Fruit fly (Drosophila melanogaster): ENCODE data around the gene CG6654.

The CG6654 gene

dm6 chr3R:15213362-15213989 is at the start of gene CG6654, which contains the start of gene CG4210:
Gene CG6654 (minus strand): TSS chr3R:15213658.
Gene CG4210 (plus strand): TSS chr3R:15213974.
- TF ChIP-seq CG1620 (GFP tag; optimal IDR thresholded peaks at IDR 0.05) (no peak), kay (GFP tag; ENCODE audit: borderline replicate concordance) (no peak), tj (GFP tag; optimal IDR thresholded peaks at IDR 0.05) (no peak), ovo (GFP tag; optimal IDR thresholded peaks at IDR 0.05) (no peak), CG7045 (GFP tag; optimal IDR thresholded peaks at IDR 0.05) (no peak), CG12768 (GFP tag; optimal IDR thresholded peaks at IDR 0.05) (no peak), CG5204 (GFP tag; optimal IDR thresholded peaks at IDR 0.05) (no peak), CG7101 (tag; optimal IDR thresholded peaks at IDR 0.05) (peak; percentile 9), Crg-1 (GFP tag; optimal IDR thresholded peaks at IDR 0.05) (no peak), cnc (optimal IDR thresholded peaks at IDR 0.05) (no peak), Clk (GFP tag; optimal IDR thresholded peaks at IDR 0.05) (no peak), pad (GFP tag; optimal IDR thresholded peaks at IDR 0.05) (peak; percentile 15), toe (GFP tag; optimal IDR thresholded peaks at IDR 0.05) (peak; percentile 5), cic (GFP tag; optimal IDR thresholded peaks at IDR 0.05) (no peak), Hr96 (GFP tag; optimal IDR thresholded peaks at IDR 0.05) (no peak), CG14711 (tag; optimal IDR thresholded peaks at IDR 0.05) (peak; percentile 28), bab1 (GFP tag; optimal IDR thresholded peaks at IDR 0.05) (peak; percentile 9), CG33017 (tag; optimal IDR thresholded peaks at IDR 0.05) (no peak), Mnt (GFP tag; optimal IDR thresholded peaks at IDR 0.05) (no peak), CG11617 (GFP tag; optimal IDR thresholded peaks at IDR 0.05) (peak; percentile 29)

dm6 chr3R:15250454-15250853 is 37.0 kb upstream of the CG6654 start:
- TF ChIP-seq ovo (GFP tag; optimal IDR thresholded peaks at IDR 0.05) = no peak
- TF ChIP-seq CG7101 (tag; optimal IDR thresholded peaks at IDR 0.05) = peak; percentile 69
- peak; percentile 83 for TF ChIP-seq pad (GFP tag; optimal IDR thresholded peaks at IDR 0.05)
- peak; percentile 63 for TF ChIP-seq CG5204 (GFP tag; optimal IDR thresholded peaks at IDR 0.05)
- peak; percentile 58 for TF ChIP-seq CG11617 (GFP tag; optimal IDR thresholded peaks at IDR 0.05)
- peak; percentile 88 for TF ChIP-seq CG33017 (tag; optimal IDR thresholded peaks at IDR 0.05)
- peak; percentile 51 for TF ChIP-seq CG12768 (GFP tag; optimal IDR thresholded peaks at IDR 0.05)
- TF ChIP-seq tj (GFP tag; optimal IDR thresholded peaks at IDR 0.05) = peak; percentile 19
- peak; percentile 24 for TF ChIP-seq cic (GFP tag; optimal IDR thresholded peaks at IDR 0.05)
- TF ChIP-seq Clk (GFP tag; optimal IDR thresholded peaks at IDR 0.05) = peak; percentile 39
- peak; percentile 47 for TF ChIP-seq CG14711 (tag; optimal IDR thresholded peaks at IDR 0.05)
- peak; percentile 21 for TF ChIP-seq Mnt (GFP tag; optimal IDR thresholded peaks at IDR 0.05)
- no peak for TF ChIP-seq cnc (optimal IDR thresholded peaks at IDR 0.05)
- peak; percentile 57 for TF ChIP-seq CG7045 (GFP tag; optimal IDR thresholded peaks at IDR 0.05)
- TF ChIP-seq toe (GFP tag; optimal IDR thresholded peaks at IDR 0.05) = no peak

dm6 chr3R:15249735-15250134 is 36.3 kb upstream of the CG6654 start, which contains the start of gene CG42404:
Gene CG42404 (plus strand): TSS chr3R:15250094.
- TF ChIP-seq ovo (GFP tag; optimal IDR thresholded peaks at IDR 0.05) = peak; percentile 39
- no peak for TF ChIP-seq Clk (GFP tag; optimal IDR thresholded peaks at IDR 0.05)

dm6 chr3R:15249037-15249436 is 35.6 kb upstream of the CG6654 start, which contains the start of gene Amt:
Gene Amt (minus strand): TSS chr3R:15249137.
- TF ChIP-seq CG7045 (GFP tag; optimal IDR thresholded peaks at IDR 0.05) = no peak

dm6 chr3R:15246601-15247000 is 33.1 kb upstream of the CG6654 start:
- TF ChIP-seq CG12768 (GFP tag; optimal IDR thresholded peaks at IDR 0.05) (peak; percentile 18), CG7101 (tag; optimal IDR thresholded peaks at IDR 0.05) (peak; percentile 18), cic (GFP tag; optimal IDR thresholded peaks at IDR 0.05) (no peak), pad (GFP tag; optimal IDR thresholded peaks at IDR 0.05) (no peak), tj (GFP tag; optimal IDR thresholded peaks at IDR 0.05) (peak; percentile 24), CG14711 (tag; optimal IDR thresholded peaks at IDR 0.05) (no peak), CG11617 (GFP tag; optimal IDR thresholded peaks at IDR 0.05) (no peak), CG1620 (GFP tag; optimal IDR thresholded peaks at IDR 0.05) (no peak)

dm6 chr3R:15243452-15243851 is 30.0 kb upstream of the CG6654 start:
- TF ChIP-seq CG14711 (tag; optimal IDR thresholded peaks at IDR 0.05) (no peak), CG12768 (GFP tag; optimal IDR thresholded peaks at IDR 0.05) (peak; percentile 48), ovo (GFP tag; optimal IDR thresholded peaks at IDR 0.05) (peak; percentile 28), CG33017 (tag; optimal IDR thresholded peaks at IDR 0.05) (no peak), CG5204 (GFP tag; optimal IDR thresholded peaks at IDR 0.05) (peak; percentile 29), Hr96 (GFP tag; optimal IDR thresholded peaks at IDR 0.05) (peak; percentile 38), Mnt (GFP tag; optimal IDR thresholded peaks at IDR 0.05) (peak; percentile 96), tj (GFP tag; optimal IDR thresholded peaks at IDR 0.05) (peak; percentile 80)

dm6 chr3R:15243046-15243356 is 29.5 kb upstream of the CG6654 start:
- TF ChIP-seq kay (GFP tag; ENCODE audit: borderline replicate concordance) (peak; percentile 51), CG5204 (GFP tag; optimal IDR thresholded peaks at IDR 0.05) (no peak)
